Fruit fly (Drosophila melanogaster) whole organism, prepupa: ENCODE results near the gene CG9701.

Source experiments
- Blimp-1 ChIP-seq: fragments of 200-800 bp; sonication (Bioruptor generic); optimal IDR thresholded peaks from 3 replicates; lab custom pipeline; 2017; ENCODE audit warnings: missing biosample characterization, missing genetic modification characterization, mild to moderate bottlenecking, moderate library complexity, missing genetic modification reagents
- CG10631 ChIP-seq: fragments of 200-800 bp; sonication (Bioruptor generic); optimal IDR thresholded peaks from 2 replicates; lab custom pipeline; 2016; ENCODE audit warnings: missing biosample characterization, missing genetic modification characterization
- CG11294 ChIP-seq: fragments of 200-800 bp; sonication (Bioruptor generic); IDR thresholded peaks from 2 replicates; pipeline ENCODE4 v1.3.6; 2022; ENCODE audit warnings: missing biosample characterization, missing genetic modification characterization
- CG11762 ChIP-seq: fragments of 200-800 bp; sonication (Bioruptor generic); optimal IDR thresholded peaks from 3 replicates; lab custom pipeline; 2016; ENCODE audit warnings: missing biosample characterization, missing genetic modification characterization; ENCODE audit not compliant: insufficient read depth
- CG15336 ChIP-seq: fragments of 200-800 bp; sonication (Bioruptor generic); IDR thresholded peaks from 2 replicates; pipeline ENCODE4 v1.3.6; 2022; ENCODE audit warnings: missing biosample characterization, missing genetic modification characterization
- CG1621 ChIP-seq: fragments of 200-800 bp; sonication (Bioruptor generic); optimal IDR thresholded peaks from 3 replicates; lab custom pipeline; 2018; ENCODE audit warnings: missing biosample characterization, mild to moderate bottlenecking, missing genetic modification characterization
- CG3032 ChIP-seq: fragments of 200-800 bp; optimal IDR thresholded peaks from 2 replicates; lab custom pipeline; 2019; ENCODE audit warnings: missing biosample characterization, mild to moderate bottlenecking, missing genetic modification characterization, moderate library complexity
- CG31627 ChIP-seq: fragments of 200-800 bp; sonication (Bioruptor generic); optimal IDR thresholded peaks from 3 replicates; lab custom pipeline; 2016; ENCODE audit warnings: missing biosample characterization, missing genetic modification characterization
- CG32006 ChIP-seq: fragments of 200-800 bp; sonication (Bioruptor generic); optimal IDR thresholded peaks from 3 replicates; lab custom pipeline; 2017; ENCODE audit warnings: missing biosample characterization, mild to moderate bottlenecking, missing genetic modification characterization
- CG3919 ChIP-seq: fragments of 200-800 bp; sonication (Bioruptor generic); optimal IDR thresholded peaks from 3 replicates; lab custom pipeline; 2016; ENCODE audit warnings: missing biosample characterization, missing genetic modification characterization
- CG4318 ChIP-seq: fragments of 200-800 bp; sonication (Bioruptor generic); optimal IDR thresholded peaks from 3 replicates; lab custom pipeline; 2017; ENCODE audit warnings: missing biosample characterization, mild to moderate bottlenecking, missing genetic modification characterization
- CG6276 ChIP-seq: fragments of 200-800 bp; sonication (Bioruptor generic); optimal IDR thresholded peaks from 2 replicates; lab custom pipeline; 2017; ENCODE audit warnings: missing biosample characterization, mild to moderate bottlenecking, missing genetic modification characterization
- CG6808 ChIP-seq: fragments of 200-800 bp; sonication (Bioruptor generic); optimal IDR thresholded peaks from 3 replicates; lab custom pipeline; 2017; ENCODE audit warnings: missing biosample characterization, missing genetic modification characterization, mild to moderate bottlenecking, moderate library complexity, missing genetic modification reagents
- CG6854 ChIP-seq: fragments of 200-800 bp; sonication (Bioruptor generic); optimal IDR thresholded peaks from 2 replicates; lab custom pipeline; 2017; ENCODE audit warnings: missing biosample characterization, mild to moderate bottlenecking, missing genetic modification characterization
- CG7368 ChIP-seq: fragments of 200-800 bp; sonication (Bioruptor generic); optimal IDR thresholded peaks from 3 replicates; lab custom pipeline; 2016; ENCODE audit warnings: missing biosample characterization, missing genetic modification characterization
- CG8119 ChIP-seq: fragments of 200-800 bp; sonication (Bioruptor generic); IDR thresholded peaks from 3 replicates; pipeline ENCODE4 v1.3.6; 2022; ENCODE audit warnings: missing biosample characterization, missing genetic modification characterization
- CG8319 ChIP-seq: fragments of 200-800 bp; sonication (Bioruptor generic); optimal IDR thresholded peaks from 3 replicates; lab custom pipeline; 2016; ENCODE audit warnings: missing biosample characterization, missing genetic modification characterization
- CG8632 ChIP-seq: fragments of 200-800 bp; sonication (Bioruptor generic); optimal IDR thresholded peaks from 3 replicates; lab custom pipeline; 2016; ENCODE audit warnings: missing biosample characterization, missing genetic modification characterization
- Eip78C ChIP-seq: fragments of 200-800 bp; sonication (Bioruptor generic); peaks from one replicate; lab custom pipeline; 2016; ENCODE audit warnings: missing biosample characterization, missing genetic modification characterization
- Eip93F ChIP-seq: fragments of 200-800 bp; sonication (Bioruptor generic); optimal IDR thresholded peaks from 2 replicates; lab custom pipeline; 2016; ENCODE audit warnings: missing biosample characterization, mild to moderate bottlenecking, missing genetic modification characterization
- Ets21C ChIP-seq: fragments of 200-800 bp; sonication (Bioruptor generic); optimal IDR thresholded peaks from 3 replicates; lab custom pipeline; 2016; ENCODE audit warnings: missing biosample characterization, missing genetic modification characterization
- Ets96B ChIP-seq: fragments of 200-800 bp; optimal IDR thresholded peaks from 2 replicates; lab custom pipeline; 2019; ENCODE audit warnings: missing biosample characterization, mild to moderate bottlenecking, missing genetic modification characterization, moderate library complexity
- Hr38 ChIP-seq: sonication (Bioruptor generic); optimal IDR thresholded peaks from 2 replicates; lab custom pipeline; 2016; ENCODE audit warnings: missing biosample characterization, missing genetic modification characterization
- Lpt ChIP-seq: fragments of 200-800 bp; sonication (Bioruptor generic); optimal IDR thresholded peaks from 3 replicates; lab custom pipeline; 2016; ENCODE audit warnings: missing biosample characterization, missing genetic modification characterization
- Met ChIP-seq: fragments of 200-800 bp; sonication (Bioruptor generic); optimal IDR thresholded peaks from 3 replicates; lab custom pipeline; 2016; ENCODE audit warnings: missing biosample characterization, missing genetic modification characterization
- Sox102F ChIP-seq: fragments of 200-800 bp; sonication (Bioruptor generic); optimal IDR thresholded peaks from 2 replicates; lab custom pipeline; 2016; ENCODE audit warnings: missing biosample characterization, mild to moderate bottlenecking, missing genetic modification characterization
- Sox14 ChIP-seq: fragments of 200-800 bp; sonication (Bioruptor generic); optimal IDR thresholded peaks from 3 replicates; lab custom pipeline; 2016; ENCODE audit warnings: missing biosample characterization, missing genetic modification characterization
- Sox15 ChIP-seq: fragments of 200-800 bp; sonication (Bioruptor generic); optimal IDR thresholded peaks from 3 replicates; lab custom pipeline; 2016; ENCODE audit warnings: missing biosample characterization, missing genetic modification characterization
- achi ChIP-seq: fragments of 200-800 bp; sonication (Bioruptor generic); optimal IDR thresholded peaks from 3 replicates; lab custom pipeline; 2016; ENCODE audit warnings: missing biosample characterization, missing genetic modification characterization
- cyc ChIP-seq: fragments of 200-800 bp; sonication (Bioruptor generic); optimal IDR thresholded peaks from 3 replicates; lab custom pipeline; 2016; ENCODE audit warnings: missing biosample characterization, missing genetic modification characterization
- dac ChIP-seq: fragments of 200-800 bp; sonication (Bioruptor generic); optimal IDR thresholded peaks from 2 replicates; lab custom pipeline; 2017; ENCODE audit warnings: missing biosample characterization, mild to moderate bottlenecking, missing genetic modification characterization
- dsx ChIP-seq: fragments of 200-800 bp; optimal IDR thresholded peaks from 3 replicates; lab custom pipeline; 2019; ENCODE audit warnings: missing biosample characterization, mild to moderate bottlenecking, missing genetic modification characterization, moderate library complexity; ENCODE audit not compliant: poor library complexity, severe bottlenecking
- eg ChIP-seq: fragments of 200-800 bp; sonication (Bioruptor generic); IDR thresholded peaks from 3 replicates; pipeline ENCODE4 v1.3.6; 2022; ENCODE audit warnings: missing biosample characterization, missing genetic modification characterization
- esn ChIP-seq: fragments of 200-800 bp; sonication (Bioruptor generic); optimal IDR thresholded peaks from 2 replicates; lab custom pipeline; 2016; ENCODE audit warnings: missing biosample characterization, mild to moderate bottlenecking, missing genetic modification characterization, moderate library complexity
- fd59A ChIP-seq: fragments of 200-800 bp; sonication (Bioruptor generic); optimal IDR thresholded peaks from 2 replicates; lab custom pipeline; 2017; ENCODE audit warnings: missing biosample characterization, mild to moderate bottlenecking, missing genetic modification characterization, missing genetic modification reagents
- fd85E ChIP-seq: fragments of 200-800 bp; sonication (Bioruptor generic); optimal IDR thresholded peaks from 3 replicates; lab custom pipeline; 2016; ENCODE audit warnings: missing biosample characterization, missing genetic modification characterization
- fkh ChIP-seq: fragments of 200-800 bp; sonication (Bioruptor generic); optimal IDR thresholded peaks from 3 replicates; lab custom pipeline; 2017; ENCODE audit warnings: missing biosample characterization, mild to moderate bottlenecking, missing genetic modification characterization, moderate library complexity
- lz ChIP-seq: fragments of 200-800 bp; sonication (Bioruptor generic); optimal IDR thresholded peaks from 3 replicates; lab custom pipeline; 2016; ENCODE audit warnings: missing biosample characterization, missing genetic modification characterization
- net ChIP-seq: fragments of 200-800 bp; sonication (Bioruptor generic); optimal IDR thresholded peaks from 3 replicates; lab custom pipeline; 2016; ENCODE audit warnings: missing biosample characterization, missing genetic modification characterization
- pdm3 ChIP-seq: fragments of 200-800 bp; sonication (Bioruptor generic); optimal IDR thresholded peaks from 3 replicates; lab custom pipeline; 2016; ENCODE audit warnings: missing biosample characterization, missing genetic modification characterization
- salr ChIP-seq, 2 experiments: fragments of 200-800 bp; sonication (Bioruptor generic); optimal IDR thresholded peaks; 3 replicates each; lab custom pipeline; 2016 to 2018; ENCODE audit warnings: missing biosample characterization in 2 of 2, missing genetic modification characterization in 2 of 2, mild to moderate bottlenecking in 1 of 2
- spab ChIP-seq: fragments of 200-800 bp; sonication (Bioruptor generic); optimal IDR thresholded peaks from 2 replicates; lab custom pipeline; 2017; ENCODE audit warnings: missing biosample characterization, mild to moderate bottlenecking, missing genetic modification characterization, missing genetic modification reagents
- ss ChIP-seq, 2 experiments: fragments of 200-800 bp; sonication (Bioruptor generic); optimal IDR thresholded peaks; 2 replicates in 1 of 2; 3 replicates in 1 of 2; lab custom pipeline; 2017 to 2018; ENCODE audit warnings: mild to moderate bottlenecking in 2 of 2, missing biosample characterization in 2 of 2, missing genetic modification characterization in 2 of 2, moderate library complexity in 1 of 2
- topi ChIP-seq: fragments of 200-800 bp; sonication (Bioruptor generic); optimal IDR thresholded peaks from 3 replicates; lab custom pipeline; 2016; ENCODE audit warnings: missing biosample characterization, missing genetic modification characterization
- vri ChIP-seq: fragments of 200-800 bp; sonication (Bioruptor generic); optimal IDR thresholded peaks from 3 replicates; lab custom pipeline; 2016; ENCODE audit warnings: missing biosample characterization, mild to moderate bottlenecking, missing genetic modification characterization

CG9701 gene

dm6 chr3L:16709673-16710257 is 23.6 kb upstream of the CG9701 start (continued):
- TF ChIP-seq dac (GFP tag; lab: Kevin White, UChicago) (no peak), pdm3 (GFP tag; lab: Kevin White, UChicago) (no peak), cyc (GFP tag; lab: Kevin White, UChicago) (no peak), Ets21C (no peak), fd59A (no peak), CG31627 (no peak), salr (GFP tag; optimal IDR thresholded peaks at IDR 0.05; lab: Kevin White, UChicago) (no peak), fd85E (GFP tag; lab: Kevin White, UChicago) (no peak), ss (GFP tag; optimal IDR thresholded peaks at IDR 0.05; lab: Kevin White, UChicago) (no peak), eg (peak; percentile 48; the same call in 2 of the 3 replicates), spab (GFP tag; lab: Kevin White, UChicago) (no peak), CG8319 (GFP tag; lab: Kevin White, UChicago) (no peak), esn (GFP tag; lab: Kevin White, UChicago) (no peak), CG10631 (GFP tag; lab: Kevin White, UChicago) (no peak), fkh (GFP tag; lab: Kevin White, UChicago) (no peak), CG4318 (no peak), achi (GFP tag; lab: Kevin White, UChicago) (no peak), CG7368 (GFP tag; lab: Kevin White, UChicago) (no peak), CG1621 (tag; lab: Kevin White, UChicago) (no peak), CG8119 (GFP tag; lab: Robert Waterston, UW) (peak; percentile 25; the same call in 2 of the 3 replicates), dsx (GFP tag; lab: Kevin White, UChicago) (no peak), topi (no peak), CG6276 (no peak), Ets96B (no peak), CG3919 (GFP tag; lab: Kevin White, UChicago) (no peak), Eip78C (peak; percentile 83), Lpt (no peak), CG6808 (GFP tag; lab: Kevin White, UChicago) (no peak), CG11762 (no peak), net (no peak), CG3032 (no peak), CG8632 (GFP tag; lab: Kevin White, UChicago) (peak; percentile 18), lz (GFP tag; lab: Kevin White, UChicago) (no peak)

- TF ChIP-seq CG6808 (GFP tag; lab: Kevin White, UChicago), result peak; percentile 62
- no peak for TF ChIP-seq CG1621 (tag; lab: Kevin White, UChicago)
- TF ChIP-seq Sox102F (GFP tag; lab: Kevin White, UChicago), result no peak
- no peak for TF ChIP-seq Sox15 (GFP tag; lab: Kevin White, UChicago)
- peak; percentile 71 for TF ChIP-seq CG10631 (GFP tag; lab: Kevin White, UChicago)
- TF ChIP-seq CG6276, result peak; percentile 68
- no peak for TF ChIP-seq fd59A
- no peak for TF ChIP-seq Hr38 (GFP tag; lab: Kevin White, UChicago)
- TF ChIP-seq CG31627, result no peak
- TF ChIP-seq Blimp-1, result peak; percentile 1
- peak; percentile 64 for TF ChIP-seq achi (GFP tag; lab: Kevin White, UChicago)
- no peak for TF ChIP-seq CG6854 (GFP tag; lab: Kevin White, UChicago)
- peak; percentile 10 to 44 for TF ChIP-seq salr (GFP tag; optimal IDR thresholded peaks at IDR 0.05; lab: Kevin White, UChicago)
- TF ChIP-seq CG3032, result peak; percentile 74
- TF ChIP-seq Lpt, result peak; percentile 44
- TF ChIP-seq Sox14 (GFP tag; lab: Kevin White, UChicago), result no peak
- peak; percentile 10 for TF ChIP-seq pdm3 (GFP tag; lab: Kevin White, UChicago)
- TF ChIP-seq fd85E (GFP tag; lab: Kevin White, UChicago), result no peak
- TF ChIP-seq vri, result no peak
- TF ChIP-seq spab (GFP tag; lab: Kevin White, UChicago), result peak; percentile 35
- TF ChIP-seq CG4318, result peak; percentile 52
- TF ChIP-seq cyc (GFP tag; lab: Kevin White, UChicago), result peak; percentile 30
- peak; percentile 85 for TF ChIP-seq eg
- TF ChIP-seq CG32006 (GFP tag; lab: Kevin White, UChicago), result peak; percentile 75
- peak; percentile 23 for TF ChIP-seq lz (GFP tag; lab: Kevin White, UChicago)
- no peak for TF ChIP-seq Eip93F (GFP tag; lab: Kevin White, UChicago)
- no peak for TF ChIP-seq Met (GFP tag; lab: Kevin White, UChicago)
- TF ChIP-seq dac (GFP tag; lab: Kevin White, UChicago), result peak; percentile 23
- peak; percentile 68; the same call in 1 of the 2 replicates for TF ChIP-seq CG11294 (GFP tag; lab: Robert Waterston, UW)
- peak; percentile 73 for TF ChIP-seq dsx (GFP tag; lab: Kevin White, UChicago)
- TF ChIP-seq CG15336 (GFP tag; lab: Robert Waterston, UW), result peak; percentile 81
Measured at dm6 chr3L:16710258-16711020, 22.9 kb upstream of the CG9701 start.
